Fruit fly (Drosophila melanogaster) whole organism, embryonic: ENCODE data around the gene CG10700.

ENCODE experiments used
- Adf1 ChIP-seq: fragments of 200-800 bp; sonication (Bioruptor generic); IDR thresholded peaks from 2 replicates; pipeline ENCODE4 v1.3.6; 2022; ENCODE audit warnings: missing biosample characterization, missing genetic modification characterization
- Atf6 ChIP-seq: fragments of 200-800 bp; sonication (Bioruptor generic); IDR thresholded peaks from 2 replicates; pipeline ENCODE4 v1.3.6; 2022; ENCODE audit warnings: missing biosample characterization, missing genetic modification characterization
- Awh ChIP-seq: fragments of 200-800 bp; sonication (Bioruptor generic); IDR thresholded peaks from 2 replicates; pipeline ENCODE4, ENCODE4 v1.3.6; 2022; ENCODE audit warnings: missing biosample characterization, missing genetic modification characterization
- CG10209 ChIP-seq: fragments of 200-800 bp; sonication (Bioruptor generic); optimal IDR thresholded peaks from 3 replicates; lab custom pipeline; 2017; ENCODE audit warnings: missing biosample characterization, mild to moderate bottlenecking, missing genetic modification characterization, missing genetic modification reagents
- CG14441 ChIP-seq: fragments of 200-800 bp; sonication (Bioruptor generic); IDR thresholded peaks from 2 replicates; pipeline ENCODE4 v1.3.6; 2022; ENCODE audit warnings: missing biosample characterization, missing genetic modification characterization
- CG15479 ChIP-seq: fragments of 200-800 bp; sonication (Bioruptor generic); optimal IDR thresholded peaks from 3 replicates; lab custom pipeline; 2019; ENCODE audit warnings: missing biosample characterization, mild to moderate bottlenecking, missing genetic modification characterization, moderate library complexity
- CG16815 ChIP-seq: fragments of 200-800 bp; sonication (Bioruptor generic); optimal IDR thresholded peaks from 3 replicates; lab custom pipeline; 2017; ENCODE audit warnings: missing biosample characterization, mild to moderate bottlenecking, missing genetic modification characterization
- CG17186 ChIP-seq: fragments of 200-800 bp; sonication (Bioruptor generic); optimal IDR thresholded peaks from 3 replicates; lab custom pipeline; 2017; ENCODE audit warnings: missing biosample characterization, missing genetic modification reagents, missing genetic modification characterization
- CG2120 ChIP-seq: fragments of 200-800 bp; sonication (Bioruptor generic); optimal IDR thresholded peaks from 3 replicates; lab custom pipeline; 2016; ENCODE audit warnings: missing biosample characterization, missing genetic modification characterization
- CG3163 ChIP-seq: fragments of 200-800 bp; sonication (Bioruptor generic); optimal IDR thresholded peaks from 3 replicates; lab custom pipeline; 2016; ENCODE audit warnings: missing biosample characterization, missing genetic modification characterization
- CG33213 ChIP-seq: fragments of 200-800 bp; sonication (Bioruptor generic); optimal IDR thresholded peaks from 3 replicates; lab custom pipeline; 2016; ENCODE audit warnings: missing biosample characterization, missing genetic modification characterization
- CG34422 ChIP-seq: fragments of 200-800 bp; sonication (Bioruptor generic); IDR thresholded peaks from 3 replicates; pipeline ENCODE4 v1.3.6; 2022; ENCODE audit warnings: missing biosample characterization, missing genetic modification characterization
- CG3995 ChIP-seq: fragments of 200-800 bp; sonication (Bioruptor generic); optimal IDR thresholded peaks from 3 replicates; lab custom pipeline; 2016; ENCODE audit warnings: missing biosample characterization, missing genetic modification characterization
- CG4360 ChIP-seq: fragments of 200-800 bp; sonication (Bioruptor generic); IDR thresholded peaks from 2 replicates; pipeline ENCODE4 v1.3.6; 2022; ENCODE audit warnings: missing biosample characterization, missing genetic modification characterization
- CG4404 ChIP-seq: fragments of 200-800 bp; sonication (Bioruptor generic); IDR thresholded peaks from 2 replicates; pipeline ENCODE4 v1.3.6; 2022; ENCODE audit warnings: missing biosample characterization, missing genetic modification characterization
- CG6689 ChIP-seq: fragments of 200-800 bp; sonication (Bioruptor generic); IDR thresholded peaks from 2 replicates; pipeline ENCODE4 v1.3.6; 2022; ENCODE audit warnings: missing biosample characterization, missing genetic modification characterization
- CG8388 ChIP-seq: fragments of 200-800 bp; sonication (Bioruptor generic); optimal IDR thresholded peaks from 2 replicates; lab custom pipeline; 2019; ENCODE audit warnings: missing biosample characterization, mild to moderate bottlenecking, missing genetic modification characterization, moderate library complexity
- CG8478 ChIP-seq: fragments of >200 bp; optimal IDR thresholded peaks from 2 replicates; lab custom pipeline; 2018
- CG9437 ChIP-seq: fragments of 200-800 bp; sonication (Bioruptor generic); optimal IDR thresholded peaks from 2 replicates; lab custom pipeline; 2018; ENCODE audit warnings: missing biosample characterization, mild to moderate bottlenecking, missing genetic modification characterization
- CG9609 ChIP-seq: fragments of 200-800 bp; sonication (Bioruptor generic); optimal IDR thresholded peaks from 3 replicates; lab custom pipeline; 2016; ENCODE audit warnings: missing biosample characterization, missing genetic modification characterization
- CG9727 ChIP-seq: fragments of 200-800 bp; sonication (Bioruptor generic); optimal IDR thresholded peaks from 3 replicates; lab custom pipeline; 2017; ENCODE audit warnings: missing biosample characterization, mild to moderate bottlenecking, missing genetic modification characterization
- CTCF ChIP-seq: fragments of 200-800 bp; sonication (Bioruptor generic); optimal IDR thresholded peaks from 2 replicates; lab custom pipeline; 2017; ENCODE audit warnings: missing biosample characterization, mild to moderate bottlenecking, missing genetic modification characterization, moderate library complexity
- Chrac-16 ChIP-seq: fragments of 200-800 bp; sonication (Bioruptor generic); optimal IDR thresholded peaks from 3 replicates; lab custom pipeline; 2016; ENCODE audit warnings: missing biosample characterization, missing genetic modification characterization
- CkIIα-i1 ChIP-seq: fragments of 200-800 bp; sonication (Bioruptor generic); IDR thresholded peaks from 2 replicates; pipeline ENCODE4 v1.3.6; 2022; ENCODE audit warnings: missing biosample characterization, missing genetic modification characterization
- Dek ChIP-seq: fragments of 200-800 bp; sonication (Bioruptor generic); optimal IDR thresholded peaks from 3 replicates; lab custom pipeline; 2019; ENCODE audit warnings: missing biosample characterization, mild to moderate bottlenecking, missing genetic modification characterization, moderate library complexity
- Doc2 ChIP-seq: fragments of 200-800 bp; sonication (Bioruptor generic); IDR thresholded peaks from 2 replicates; pipeline ENCODE4 v1.3.6; 2022; ENCODE audit warnings: missing biosample characterization, missing genetic modification characterization
- E2f1 ChIP-seq: fragments of 200-800 bp; sonication (Bioruptor generic); IDR thresholded peaks from 2 replicates; pipeline ENCODE4 v1.3.6; 2022; ENCODE audit warnings: missing biosample characterization, missing genetic modification characterization
- HmgZ ChIP-seq: fragments of 200-800 bp; sonication (Bioruptor generic); optimal IDR thresholded peaks from 2 replicates; lab custom pipeline; 2018; ENCODE audit warnings: missing biosample characterization, mild to moderate bottlenecking, missing genetic modification characterization
- Hmx ChIP-seq: fragments of 200-800 bp; sonication (Bioruptor generic); optimal IDR thresholded peaks from 2 replicates; lab custom pipeline; 2016; ENCODE audit warnings: missing biosample characterization, missing genetic modification characterization
- Lim3 ChIP-seq: fragments of 200-800 bp; sonication (Bioruptor generic); IDR thresholded peaks from 2 replicates; pipeline ENCODE4 v1.3.6; 2022; ENCODE audit warnings: missing biosample characterization, missing genetic modification characterization
- MESR4 ChIP-seq: fragments of 200-800 bp; sonication (Bioruptor generic); optimal IDR thresholded peaks from 2 replicates; lab custom pipeline; 2018; ENCODE audit warnings: missing biosample characterization, mild to moderate bottlenecking, missing genetic modification characterization, moderate library complexity
- Mad ChIP-seq: fragments of 200-800 bp; sonication (Bioruptor generic); optimal IDR thresholded peaks from 2 replicates; lab custom pipeline; 2016; ENCODE audit warnings: missing biosample characterization, missing genetic modification characterization
- NFAT ChIP-seq: fragments of 200-800 bp; sonication (Bioruptor generic); IDR thresholded peaks from 2 replicates; pipeline ENCODE4 v1.3.6; 2022; ENCODE audit warnings: missing biosample characterization, missing genetic modification characterization
- Oaz ChIP-seq: fragments of 200-800 bp; sonication (Bioruptor generic); IDR thresholded peaks from 2 replicates; pipeline ENCODE4 v1.3.6; 2022; ENCODE audit warnings: missing biosample characterization, missing genetic modification characterization
- PHDP ChIP-seq: fragments of 200-800 bp; sonication (Bioruptor generic); optimal IDR thresholded peaks from 3 replicates; lab custom pipeline; 2018; ENCODE audit warnings: missing biosample characterization, mild to moderate bottlenecking, missing genetic modification characterization, moderate library complexity
- Pdp1 ChIP-seq, 2 experiments: fragments of 200-800 bp; sonication (Bioruptor generic); optimal IDR thresholded peaks; 3 replicates each; lab custom pipeline; 2016; ENCODE audit warnings: missing biosample characterization in 2 of 2, missing genetic modification characterization in 2 of 2, mild to moderate bottlenecking in 1 of 2, moderate library complexity in 1 of 2
- Usf ChIP-seq: fragments of 200-800 bp; sonication (Bioruptor generic); optimal IDR thresholded peaks from 2 replicates; lab custom pipeline; 2017; ENCODE audit warnings: missing genotype, missing biosample characterization, missing genetic modification characterization
- bigmax ChIP-seq: fragments of 200-800 bp; sonication (Bioruptor generic); optimal IDR thresholded peaks from 2 replicates; lab custom pipeline; 2018; ENCODE audit warnings: missing biosample characterization, mild to moderate bottlenecking, missing genetic modification characterization
- cad ChIP-seq: fragments of >200 bp; optimal IDR thresholded peaks from 2 replicates; lab custom pipeline; 2017; ENCODE audit warnings: missing biosample characterization, missing genetic modification characterization
- caup ChIP-seq: fragments of 200-800 bp; sonication (Bioruptor generic); optimal IDR thresholded peaks from 3 replicates; lab custom pipeline; 2017; ENCODE audit warnings: missing biosample characterization, mild to moderate bottlenecking, missing genetic modification characterization, moderate library complexity; ENCODE audit not compliant: severe bottlenecking
- cg ChIP-seq: fragments of 200-800 bp; sonication (Bioruptor generic); optimal IDR thresholded peaks from 3 replicates; lab custom pipeline; 2019; ENCODE audit warnings: missing biosample characterization, mild to moderate bottlenecking, missing genetic modification characterization, moderate library complexity
- chinmo ChIP-seq: fragments of 200-800 bp; sonication (Bioruptor generic); IDR thresholded peaks from 4 replicates; pipeline ENCODE4 v1.3.6; 2022; ENCODE audit warnings: missing biosample characterization, missing genetic modification characterization; ENCODE audit not compliant: partially characterized antibody
- fru ChIP-seq: fragments of >200 bp; optimal IDR thresholded peaks from 2 replicates; lab custom pipeline; 2017
- kni ChIP-seq: fragments of 200-800 bp; sonication (Bioruptor generic); optimal IDR thresholded peaks from 3 replicates; lab custom pipeline; 2017; ENCODE audit warnings: mild to moderate bottlenecking, missing biosample characterization, missing genetic modification reagents, missing genetic modification characterization
- mld ChIP-seq: fragments of 200-800 bp; sonication (Bioruptor generic); IDR thresholded peaks from 3 replicates; pipeline ENCODE4 v1.3.6; 2022; ENCODE audit warnings: missing biosample characterization, missing genetic modification characterization; ENCODE audit not compliant: partially characterized antibody
- pnt ChIP-seq: fragments of 200-800 bp; sonication (Bioruptor generic); optimal IDR thresholded peaks from 3 replicates; lab custom pipeline; 2016; ENCODE audit warnings: missing biosample characterization, missing genetic modification characterization
- tx ChIP-seq: fragments of 200-800 bp; sonication (Bioruptor generic); optimal IDR thresholded peaks from 2 replicates; lab custom pipeline; 2016; ENCODE audit warnings: missing biosample characterization, missing genetic modification characterization
- zen2 ChIP-seq: fragments of 200-800 bp; sonication (Bioruptor generic); IDR thresholded peaks from 3 replicates; pipeline ENCODE4 v1.3.6; 2022; ENCODE audit warnings: missing biosample characterization, missing genetic modification characterization; ENCODE audit not compliant: partially characterized antibody

CG10700 gene

dm6 chr2L:19058916-19059315, 19.9 kb downstream of the CG10700 start, which contains the start of gene Phlpp (continued):
- TF ChIP-seq HmgZ (tag; lab: Kevin White, UChicago) (no peak), CG15479 (GFP tag; lab: Kevin White, UChicago) (no peak), Mad (GFP tag; lab: Kevin White, UChicago) (no peak), CG9727 (GFP tag; lab: Kevin White, UChicago) (peak; percentile 12), CG3995 (GFP tag; lab: Kevin White, UChicago) (no peak), NFAT (no peak), E2f1 (GFP tag; lab: Robert Waterston, UW) (peak; percentile 65), CG4404 (GFP tag; lab: Robert Waterston, UW) (no peak; the same call in 1 of the 2 replicates), CTCF (GFP tag; lab: Kevin White, UChicago) (no peak), CG2120 (GFP tag; lab: Kevin White, UChicago) (no peak), Chrac-16 (GFP tag; lab: Kevin White, UChicago) (no peak), caup (GFP tag; lab: Kevin White, UChicago) (no peak), CG10209 (GFP tag; lab: Kevin White, UChicago) (no peak), zen2 (no peak), CG8388 (peak; percentile 60), bigmax (no peak), CG4360 (GFP tag; lab: Robert Waterston, UW) (0 out of 2 replicates have a peak, but pooled peaks have one; percentile 24), Dek (tag; lab: Kevin White, UChicago) (no peak), Atf6 (GFP tag; lab: Robert Waterston, UW) (no peak), CG17186 (GFP tag; lab: Kevin White, UChicago) (no peak), Oaz (GFP tag; lab: Robert Waterston, UW) (no peak), CG16815 (GFP tag; lab: Kevin White, UChicago) (peak; percentile 11), chinmo (GFP tag; lab: Robert Waterston, UW) (no peak)

dm6 chr2L:19057799-19058198, 21.0 kb downstream of the CG10700 start:
- TF ChIP-seq Pdp1 (GFP tag; optimal IDR thresholded peaks at IDR 0.05; lab: Kevin White, UChicago) (peak in 1 of 2 experiments; percentile 61), mld (GFP tag; lab: Robert Waterston, UW) (peak; percentile 38; the same call in 1 of the 3 replicates), CG9609 (no peak), CG9437 (peak; percentile 95)

dm6 chr2L:19054516-19054887, 24.3 kb downstream of the CG10700 start:
- no peak for TF ChIP-seq CG33213 (GFP tag; lab: Kevin White, UChicago)
- TF ChIP-seq Usf (GFP tag; lab: Kevin White, UChicago) = no peak
- peak; percentile 34 for TF ChIP-seq fru
- TF ChIP-seq MESR4 (GFP tag; lab: Kevin White, UChicago) = peak; percentile 18
- no peak for TF ChIP-seq CG3163 (GFP tag; lab: Kevin White, UChicago)
- no peak for TF ChIP-seq CG6689
- no peak for TF ChIP-seq CkIIα-i1 (GFP tag; lab: Robert Waterston, UW)
- no peak for TF ChIP-seq Awh
- TF ChIP-seq CG34422 (GFP tag; lab: Robert Waterston, UW) = 0 out of 3 replicates have a peak, but pooled peaks have one; percentile 30
- no peak for TF ChIP-seq CG14441
- no peak for TF ChIP-seq Hmx (GFP tag; lab: Kevin White, UChicago)
- TF ChIP-seq cad = no peak
- peak; percentile 80 for TF ChIP-seq kni (GFP tag; lab: Kevin White, UChicago)
- TF ChIP-seq Lim3 = 0 out of 2 replicates have a peak, but pooled peaks have one; percentile 5
- peak; percentile 78 for TF ChIP-seq cg (GFP tag; lab: Kevin White, UChicago)
- TF ChIP-seq chinmo (GFP tag; lab: Robert Waterston, UW) = 0 out of 4 replicates have a peak, but pooled peaks have one; percentile 27
- TF ChIP-seq Doc2 = no peak
- TF ChIP-seq tx (GFP tag; lab: Kevin White, UChicago) = no peak
- peak; percentile 52 for TF ChIP-seq CG8478 (lab: Kevin White, UChicago)
- TF ChIP-seq Adf1 (GFP tag; lab: Robert Waterston, UW) = 0 out of 2 replicates have a peak, but pooled peaks have one; percentile 29
- no peak for TF ChIP-seq pnt (GFP tag; lab: Kevin White, UChicago)
- TF ChIP-seq PHDP = no peak
